Worm (Caenorhabditis elegans) whole organism, L1 larva: ENCODE measurements around the gene F17A9.4.

ENCODE experiments used
- dpl-1 ChIP-seq, 3 experiments: fragments of 150-350 bp in 2 of 3; sonication (generic microtip) in 1 of 3; optimal IDR thresholded peaks; 2 replicates each; lab custom pipeline; 2014 to 2017; ENCODE audit warnings: missing biosample characterization in 3 of 3, missing genetic modification characterization in 3 of 3, missing genetic modification reagents in 3 of 3
- fos-1 ChIP-seq: fragments of 150-350 bp; optimal IDR thresholded peaks from 2 replicates; lab custom pipeline; 2014; ENCODE audit warnings: missing biosample characterization, missing genetic modification characterization
- lin-13 ChIP-seq: fragments of 150-350 bp; optimal IDR thresholded peaks from 2 replicates; lab custom pipeline; 2014; ENCODE audit warnings: missing biosample characterization, missing genetic modification reagents, missing genetic modification characterization
- nhr-90 ChIP-seq: sonication (generic microtip); optimal IDR thresholded peaks from 2 replicates; lab custom pipeline; 2016; ENCODE audit warnings: mild to moderate bottlenecking, missing genetic modification characterization, missing compliant biosample characterization; ENCODE audit not compliant: poor library complexity
- snpc-4 ChIP-seq: fragments of 150-350 bp; optimal IDR thresholded peaks from 2 replicates; lab custom pipeline; 2014; ENCODE audit warnings: missing biosample characterization, missing genetic modification characterization
- unc-62 ChIP-seq: fragments of 150-350 bp; optimal IDR thresholded peaks from 2 replicates; lab custom pipeline; 2014; ENCODE audit warnings: missing biosample characterization, missing genetic modification reagents, missing genetic modification characterization
- ztf-11 ChIP-seq, 2 experiments: sonication (generic microtip); optimal IDR thresholded peaks; 2 replicates each; lab custom pipeline; 2016 to 2017; ENCODE audit warnings: missing genetic modification characterization in 2 of 2, missing biosample characterization in 1 of 2, missing compliant biosample characterization in 1 of 2

- TF ChIP-seq dpl-1 (GFP tag; optimal IDR thresholded peaks at IDR 0.05; lab: Kevin White, UChicago) (no peak), lin-13 (GFP tag; lab: Kevin White, UChicago) (no peak), unc-62 (GFP tag; lab: Kevin White, UChicago) (no peak), fos-1 (no peak), ztf-11 (tag; optimal IDR thresholded peaks at IDR 0.05; lab: Kevin White, UChicago) (no peak), snpc-4 (tag; lab: Kevin White, UChicago) (no peak), nhr-90 (tag; lab: Kevin White, UChicago) (no peak)
Observed at ce11 chrV:6120156-6120879, 9.9 kb upstream of the F17A9.4 start, which contains the start of gene ceh-49.
